Worm (Caenorhabditis elegans) whole organism, L4/young adult: ENCODE results near the gene srh-245.

Source experiments
- W03F9.2 ChIP-seq: fragments of 150-350 bp; optimal IDR thresholded peaks from 2 replicates; lab custom pipeline; 2014; ENCODE audit warnings: missing biosample characterization, missing genetic modification characterization
- dao-5 ChIP-seq: sonication (generic microtip); optimal IDR thresholded peaks from 2 replicates; lab custom pipeline; 2016; ENCODE audit warnings: missing genotype, missing genetic modification characterization, moderate library complexity, missing compliant biosample characterization
- him-1 ChIP-seq: sonication (generic microtip); optimal IDR thresholded peaks from 2 replicates; lab custom pipeline; 2016; ENCODE audit warnings: missing genotype, missing genetic modification reagents, missing genetic modification characterization, missing compliant biosample characterization

DNA sequence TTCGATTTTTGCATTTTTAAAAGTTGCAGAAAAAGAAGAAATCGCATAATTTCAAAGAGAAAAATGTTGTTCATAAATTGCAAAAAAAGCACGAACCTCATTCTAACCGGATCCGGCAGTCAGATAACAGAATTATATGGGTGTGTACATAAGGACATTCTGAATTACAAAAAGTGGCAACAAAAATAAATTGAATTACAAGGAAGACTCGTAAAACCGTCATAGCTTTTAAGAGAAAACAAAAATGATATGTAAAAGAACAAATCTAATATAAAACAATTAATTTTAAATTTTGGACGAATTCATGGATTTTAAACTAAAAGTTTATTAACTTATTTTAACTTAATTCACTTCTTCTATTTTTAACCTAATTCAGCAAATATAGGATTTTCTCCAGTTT is 4.5 kb upstream of the srh-245 start, which contains the start of gene F31F4.17:
- TF ChIP-seq him-1 (tag; lab: Kevin White, UChicago): no peak
- no peak for TF ChIP-seq dao-5 (tag; lab: Kevin White, UChicago)
- TF ChIP-seq W03F9.2 (tag; lab: Kevin White, UChicago): no peak
